Worm (Caenorhabditis elegans) whole organism, mixed stage, embryonic: Measurements from ENCODE around the gene C46G7.2.

Source experiments
- ces-1 ChIP-seq: fragments of 150-350 bp; optimal IDR thresholded peaks from 2 replicates; lab custom pipeline; 2014; ENCODE audit warnings: missing biosample characterization, missing genetic modification reagents, missing genetic modification characterization
- drap-1 ChIP-seq: fragments of 200-800 bp; sonication (Bioruptor generic); optimal IDR thresholded peaks from 3 replicates; lab custom pipeline; 2018; ENCODE audit warnings: mild to moderate bottlenecking, missing genetic modification characterization, missing compliant biosample characterization
- elt-3 ChIP-seq: fragments of 150-350 bp; optimal IDR thresholded peaks from 2 replicates; lab custom pipeline; 2014; ENCODE audit warnings: missing biosample characterization, missing genetic modification characterization
- lsy-2 ChIP-seq: fragments of 150-350 bp; optimal IDR thresholded peaks from 2 replicates; lab custom pipeline; 2014; ENCODE audit warnings: missing biosample characterization, missing genetic modification characterization
- mab-5 ChIP-seq: fragments of 150-350 bp; optimal IDR thresholded peaks from 2 replicates; lab custom pipeline; 2014; ENCODE audit warnings: missing biosample characterization, missing genetic modification characterization
- mep-1 ChIP-seq: fragments of 150-350 bp; optimal IDR thresholded peaks from 2 replicates; lab custom pipeline; 2017; ENCODE audit warnings: missing biosample characterization, missing genetic modification reagents, missing genetic modification characterization, inconsistent platforms
- nhr-76 ChIP-seq: sonication (generic microtip); optimal IDR thresholded peaks from 2 replicates; lab custom pipeline; 2017; ENCODE audit warnings: missing biosample characterization, missing genetic modification characterization
- pha-4 ChIP-seq: fragments of 150-350 bp; optimal IDR thresholded peaks from 2 replicates; lab custom pipeline; 2018; ENCODE audit warnings: missing biosample characterization, missing genetic modification reagents, missing genetic modification characterization
- snpc-4 ChIP-seq: fragments of 150-350 bp; optimal IDR thresholded peaks from 2 replicates; lab custom pipeline; 2014; ENCODE audit warnings: missing biosample characterization, missing genetic modification characterization
- sptf-1 ChIP-seq: sonication (generic microtip); optimal IDR thresholded peaks from 2 replicates; lab custom pipeline; 2017; ENCODE audit warnings: mild to moderate bottlenecking, missing genetic modification characterization, moderate library complexity, missing compliant biosample characterization
- unc-39 ChIP-seq: fragments of 150-350 bp; optimal IDR thresholded peaks from 2 replicates; lab custom pipeline; 2014; ENCODE audit warnings: missing biosample characterization, missing genetic modification characterization
- unc-62 ChIP-seq: fragments of 150-350 bp; optimal IDR thresholded peaks from 2 replicates; lab custom pipeline; 2014; ENCODE audit warnings: missing biosample characterization, missing genetic modification reagents, missing genetic modification characterization

DNA sequence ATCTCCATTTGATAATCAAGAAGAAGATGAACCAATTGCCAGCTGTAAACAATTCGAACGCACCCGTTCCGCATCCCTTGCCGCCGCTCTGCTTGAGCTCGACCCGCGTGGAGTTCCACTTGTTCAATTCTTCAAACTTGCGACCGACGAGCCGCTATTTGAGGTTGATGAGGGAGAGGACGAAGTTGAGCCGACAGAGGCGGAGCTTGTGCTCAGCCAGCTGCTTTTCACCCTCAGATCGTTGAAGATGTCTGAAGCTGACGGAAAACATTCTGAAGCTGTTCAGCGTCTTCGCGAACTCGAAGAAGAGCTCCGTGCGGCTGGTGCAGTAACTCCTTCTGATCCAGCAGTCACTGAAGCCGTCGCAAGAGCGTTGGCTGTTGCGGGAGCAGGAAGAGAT is 29.2 kb upstream of the C46G7.2 start:
- no peak for TF ChIP-seq unc-62 (GFP tag; lab: Kevin White, UChicago)
- TF ChIP-seq snpc-4 (tag; lab: Kevin White, UChicago): no peak
- no peak for TF ChIP-seq nhr-76 (tag; lab: Kevin White, UChicago)
- no peak for TF ChIP-seq elt-3 (tag; lab: Kevin White, UChicago)
- no peak for TF ChIP-seq sptf-1 (tag; lab: Kevin White, UChicago)
- TF ChIP-seq drap-1: no peak
- TF ChIP-seq mab-5 (tag; lab: Kevin White, UChicago): no peak
- no peak for TF ChIP-seq unc-39 (tag; lab: Kevin White, UChicago)
- no peak for TF ChIP-seq lsy-2
- no peak for TF ChIP-seq ces-1
- TF ChIP-seq mep-1: no peak
- no peak for TF ChIP-seq pha-4 (tag; lab: Kevin White, UChicago)
